Worm (Caenorhabditis elegans) whole organism, L1 larva: ENCODE measurements around the gene sas-5.

Experiments
- alr-1 ChIP-seq: fragments of 200-800 bp; sonication (Bioruptor generic); optimal IDR thresholded peaks from 2 replicates; lab custom pipeline; 2018; ENCODE audit warnings: borderline replicate concordance, mild to moderate bottlenecking, missing genetic modification characterization, missing compliant biosample characterization
- fkh-4 ChIP-seq: sonication (generic microtip); optimal IDR thresholded peaks from 2 replicates; lab custom pipeline; 2016; ENCODE audit warnings: missing compliant biosample characterization, missing genetic modification characterization, borderline replicate concordance
- fkh-8 ChIP-seq: sonication (generic microtip); optimal IDR thresholded peaks from 2 replicates; lab custom pipeline; 2016; ENCODE audit warnings: mild to moderate bottlenecking, missing genetic modification characterization, missing compliant biosample characterization
- lin-14 ChIP-seq: fragments of 200-800 bp; sonication (Bioruptor generic); optimal IDR thresholded peaks from 2 replicates; lab custom pipeline; 2018; ENCODE audit warnings: mild to moderate bottlenecking, missing genetic modification characterization, moderate library complexity, missing compliant biosample characterization
- nhr-77 ChIP-seq: fragments of 150-350 bp; optimal IDR thresholded peaks from 2 replicates; lab custom pipeline; 2014; ENCODE audit warnings: missing biosample characterization, missing genetic modification characterization
- nhr-84 ChIP-seq: sonication (generic microtip); optimal IDR thresholded peaks from 2 replicates; lab custom pipeline; 2017; ENCODE audit warnings: missing biosample characterization, missing genetic modification characterization
- unc-62 ChIP-seq: fragments of 150-350 bp; optimal IDR thresholded peaks from 2 replicates; lab custom pipeline; 2014; ENCODE audit warnings: missing biosample characterization, missing genetic modification reagents, missing genetic modification characterization

DNA sequence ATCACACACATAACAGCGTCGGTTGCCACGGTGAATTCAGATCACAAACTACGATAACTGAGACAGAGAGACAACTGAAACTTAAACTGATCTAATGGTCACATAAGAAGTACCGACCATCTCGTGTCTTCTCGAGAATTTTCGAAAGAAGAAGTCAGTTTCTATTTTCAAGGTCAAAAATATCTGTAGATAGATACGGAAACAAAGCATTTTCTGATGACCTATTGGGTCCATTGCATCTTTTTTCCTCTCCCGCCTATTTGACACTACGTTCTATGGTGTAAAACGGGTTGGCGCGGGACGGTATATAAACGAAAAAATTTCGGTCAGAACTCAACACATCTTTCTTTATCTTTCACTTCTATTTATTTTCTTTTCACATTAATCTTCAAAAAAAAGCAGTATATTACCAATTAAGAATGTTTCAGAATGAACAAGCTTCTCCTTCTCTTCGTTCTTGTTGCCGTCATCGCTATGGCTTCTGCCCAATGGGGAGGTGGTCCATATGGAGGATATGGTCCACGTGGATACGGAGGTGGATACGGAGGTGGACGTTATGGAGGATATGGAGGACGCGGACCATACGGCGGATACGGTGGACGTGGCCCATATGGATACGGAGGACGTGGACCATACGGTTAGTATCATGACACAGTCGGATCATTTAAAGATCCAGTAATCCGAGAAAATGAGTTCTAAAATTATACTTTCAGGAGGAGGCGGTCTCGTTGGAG lies 5.6 kb downstream of the sas-5 start, which contains the start of gene nlp-24:
- TF ChIP-seq lin-14 (GFP tag; lab: Kevin White, UChicago) (peak; percentile 59), fkh-8 (tag; lab: Kevin White, UChicago) (no peak), unc-62 (GFP tag; lab: Kevin White, UChicago) (no peak), fkh-4 (tag; lab: Kevin White, UChicago) (no peak), alr-1 (no peak), nhr-77 (tag; lab: Kevin White, UChicago) (no peak), nhr-84 (tag; lab: Kevin White, UChicago) (no peak)
